Fruit fly (Drosophila melanogaster): Measurements from ENCODE around the gene CG7024.
A peak's percentile ranks its signal among the peaks of the same experiment; 100 is the strongest.

Gene CG7024

DNA sequence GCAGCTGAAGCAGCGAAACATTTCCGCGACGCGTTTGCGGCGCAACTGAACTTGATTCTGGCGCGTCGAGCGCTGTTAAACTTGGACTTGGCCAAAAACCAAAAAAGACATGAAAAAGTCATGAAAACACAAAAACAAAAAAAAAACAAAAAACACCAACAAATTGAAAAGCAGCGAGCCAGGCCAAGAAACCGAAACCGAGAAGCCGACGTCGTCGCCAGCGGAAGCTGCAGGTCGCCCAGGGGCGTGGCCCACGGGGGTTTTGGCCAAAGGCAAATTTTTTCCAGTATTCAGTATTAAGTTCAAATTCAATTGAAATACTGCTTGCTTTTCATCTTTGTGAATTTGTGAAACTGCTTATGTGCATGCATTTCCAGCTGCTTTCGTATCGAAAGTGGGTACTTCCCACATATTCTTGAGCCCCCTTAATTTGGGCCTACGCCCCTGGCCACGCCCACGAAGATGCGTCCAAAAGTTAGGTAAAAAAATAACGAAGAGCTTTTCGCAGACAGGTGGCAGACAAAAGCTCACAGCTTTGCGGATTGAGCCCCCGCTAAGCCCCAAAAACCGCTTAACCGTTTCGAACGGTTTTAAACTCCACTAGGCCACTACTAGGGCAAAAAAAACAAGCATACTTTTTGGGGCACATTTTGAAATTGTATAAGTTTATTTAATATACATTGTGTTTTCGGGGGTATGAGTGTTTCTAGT is 38.3 kb upstream of the CG7024 start, which contains the start of gene CG3009 (continued):
- peak; percentile 98 for TF ChIP-seq CG8944 (GFP tag; optimal IDR thresholded peaks at IDR 0.05)
- peak; percentile 95 for TF ChIP-seq CG2712 (tag; optimal IDR thresholded peaks at IDR 0.05)
- peak; percentile 87 for TF ChIP-seq kni (GFP tag; optimal IDR thresholded peaks at IDR 0.05)
- peak; percentile 28 for TF ChIP-seq Sry-β (GFP tag; optimal IDR thresholded peaks at IDR 0.05)
- TF ChIP-seq peb (GFP tag; IDR thresholded peaks at IDR 0.05), result peak; percentile 98
- TF ChIP-seq jing (GFP tag; optimal IDR thresholded peaks at IDR 0.05), result peak; percentile 96
- TF ChIP-seq vnd (GFP tag; IDR thresholded peaks at IDR 0.05; ENCODE audit: partially characterized antibody), result no peak
- peak; percentile 96 for TF ChIP-seq CG12155 (GFP tag; optimal IDR thresholded peaks at IDR 0.05)
- TF ChIP-seq CG7839 (tag; optimal IDR thresholded peaks at IDR 0.05), result peak; percentile 98
- TF ChIP-seq lola (GFP tag; optimal IDR thresholded peaks at IDR 0.05), result peak in 1 of 3 experiments; percentile 86
- TF ChIP-seq CG6791 (GFP tag; IDR thresholded peaks at IDR 0.05; ENCODE audit: partially characterized antibody), result no peak
- TF ChIP-seq bigmax (GFP tag; optimal IDR thresholded peaks at IDR 0.05), result peak; percentile 46
- TF ChIP-seq Camta (GFP tag; optimal IDR thresholded peaks at IDR 0.05), result peak; percentile 97
- TF ChIP-seq gcm (GFP tag; optimal IDR thresholded peaks at IDR 0.05), result peak; percentile 96
- peak; percentile 98 for TF ChIP-seq klu (GFP tag; IDR thresholded peaks at IDR 0.05)
- TF ChIP-seq Dek (tag; optimal IDR thresholded peaks at IDR 0.05), result peak; percentile 96
- peak; percentile 95 for TF ChIP-seq ttk (GFP tag; IDR thresholded peaks at IDR 0.05)
- no peak for TF ChIP-seq hbn (GFP tag; IDR thresholded peaks at IDR 0.05; ENCODE audit: partially characterized antibody)
- TF ChIP-seq CHES-1-like (GFP tag; optimal IDR thresholded peaks at IDR 0.05), result peak; percentile 99
- TF ChIP-seq pnt (GFP tag; optimal IDR thresholded peaks at IDR 0.05), result peak; percentile 97
- peak; percentile 89 for TF ChIP-seq gsb-n (tag; optimal IDR thresholded peaks at IDR 0.05)
- TF ChIP-seq CG11696 (GFP tag; IDR thresholded peaks at IDR 0.05), result peak; percentile 90
- peak; percentile 77 for TF ChIP-seq ash1 (GFP tag; optimal IDR thresholded peaks at IDR 0.05)
- TF ChIP-seq Ssrp (tag; optimal IDR thresholded peaks at IDR 0.05), result peak; percentile 93
- TF ChIP-seq CG10209 (GFP tag; optimal IDR thresholded peaks at IDR 0.05), result peak; percentile 97
- peak in 1 of 2 experiments; percentile 97 for TF ChIP-seq Eip74EF (GFP tag; optimal IDR thresholded peaks at IDR 0.05)
- TF ChIP-seq Adf1 (GFP tag; IDR thresholded peaks at IDR 0.05), result peak; percentile 94
- peak; percentile 92 for TF ChIP-seq sima (GFP tag; optimal IDR thresholded peaks at IDR 0.05)
- TF ChIP-seq CG10366 (GFP tag; IDR thresholded peaks at IDR 0.05), result peak; percentile 97
- peak; percentile 84 for TF ChIP-seq E2f2 (GFP tag; IDR thresholded peaks at IDR 0.05)
- peak; percentile 79 for TF ChIP-seq CG15696 (tag; optimal IDR thresholded peaks at IDR 0.05)
- TF ChIP-seq slou (GFP tag; optimal IDR thresholded peaks at IDR 0.05), result peak; percentile 94
- TF ChIP-seq pum (GFP tag; optimal IDR thresholded peaks at IDR 0.05), result peak; percentile 98
- no peak for TF ChIP-seq tna (GFP tag; IDR thresholded peaks at IDR 0.05; ENCODE audit: partially characterized antibody)
- peak; percentile 96 for TF ChIP-seq CG1603 (tag; optimal IDR thresholded peaks at IDR 0.05)
- peak; percentile 93 for TF ChIP-seq croc (GFP tag; conservative IDR thresholded peaks at IDR 0.05)
- peak; percentile 98 for TF ChIP-seq Side (GFP tag; optimal IDR thresholded peaks at IDR 0.05)
- peak; percentile 98 for TF ChIP-seq CG18619 (GFP tag; optimal IDR thresholded peaks at IDR 0.05)
- no peak for TF ChIP-seq nerfin-2 (GFP tag; IDR thresholded peaks at IDR 0.05; ENCODE audit: partially characterized antibody)
- TF ChIP-seq CG10462 (GFP tag; optimal IDR thresholded peaks at IDR 0.05), result peak; percentile 94
- TF ChIP-seq CG16863 (GFP tag; optimal IDR thresholded peaks at IDR 0.05), result peak; percentile 97
- peak; percentile 94 for TF ChIP-seq C15 (GFP tag; IDR thresholded peaks at IDR 0.05)
- peak; percentile 97 for TF ChIP-seq BtbVII (GFP tag; optimal IDR thresholded peaks at IDR 0.05)
- TF ChIP-seq ham (GFP tag; IDR thresholded peaks at IDR 0.05), result peak; percentile 96
- TF ChIP-seq NC2α (GFP tag; optimal IDR thresholded peaks at IDR 0.05), result peak; percentile 92
- peak; percentile 98 for TF ChIP-seq CG2678 (tag; optimal IDR thresholded peaks at IDR 0.05)
- peak; percentile 98 for TF ChIP-seq CG3281 (GFP tag; optimal IDR thresholded peaks at IDR 0.05)
- TF ChIP-seq Atf6 (GFP tag; IDR thresholded peaks at IDR 0.05), result peak; percentile 98

All from whole organism, embryonic.